Worm (Caenorhabditis elegans) whole organism, L3 larva: ENCODE data around the gene lys-1.

ENCODE experiments used
- ama-1 ChIP-seq: fragments of 150-350 bp; optimal IDR thresholded peaks from 2 replicates; lab custom pipeline; 2018
- unc-62 ChIP-seq: fragments of 150-350 bp; sonication (generic microtip); optimal IDR thresholded peaks from 4 replicates; lab custom pipeline; 2014; ENCODE audit warnings: missing biosample characterization, missing genetic modification reagents, missing genetic modification characterization

ce11 chrV:10260460-10260859 is 17.2 kb upstream of the lys-1 start, which contains the start of gene sri-18:
- no peak for TF ChIP-seq unc-62 (GFP tag; lab: Kevin White, UChicago)
- TF ChIP-seq ama-1 (lab: Kevin White, UChicago): no peak
